Fruit fly (Drosophila melanogaster) whole organism, wandering third instar larva: ENCODE data around the gene He.

Experiments used
- Abd-B ChIP-seq: fragments of >200 bp; optimal IDR thresholded peaks from 2 replicates; lab custom pipeline; 2017; ENCODE audit warnings: missing biosample characterization, missing genetic modification characterization
- CG32264 ChIP-seq: fragments of 200-800 bp; sonication (Bioruptor generic); optimal IDR thresholded peaks from 2 replicates; lab custom pipeline; 2016; ENCODE audit warnings: missing biosample characterization, missing genetic modification characterization
- CG9705 ChIP-seq: fragments of 200-800 bp; sonication (Bioruptor generic); optimal IDR thresholded peaks from 2 replicates; lab custom pipeline; 2018; ENCODE audit warnings: missing biosample characterization, mild to moderate bottlenecking, missing genetic modification characterization
- CrebA ChIP-seq: fragments of 200-800 bp; sonication (Bioruptor generic); optimal IDR thresholded peaks from 2 replicates; lab custom pipeline; 2016; ENCODE audit warnings: missing biosample characterization, mild to moderate bottlenecking, missing genetic modification characterization, borderline replicate concordance
- Dfd ChIP-seq: fragments of >200 bp; optimal IDR thresholded peaks from 2 replicates; lab custom pipeline; 2017; ENCODE audit warnings: missing biosample characterization, missing genetic modification characterization
- Dif ChIP-seq: fragments of 200-275, 200-300 bp; sonication (Bioruptor generic); optimal IDR thresholded peaks from 2 replicates; lab custom pipeline; 2018; ENCODE audit warnings: missing biosample characterization, missing genetic modification characterization; ENCODE audit not compliant: partially characterized antibody
- GATAd ChIP-seq: sonication (Bioruptor generic); optimal IDR thresholded peaks from 2 replicates; lab custom pipeline; 2016; ENCODE audit warnings: missing biosample characterization, missing genetic modification characterization
- HLH106 ChIP-seq: fragments of 200-800 bp; optimal IDR thresholded peaks from 3 replicates; lab custom pipeline; 2019; ENCODE audit warnings: missing biosample characterization, mild to moderate bottlenecking, missing genetic modification characterization, moderate library complexity
- Hnf4 ChIP-seq: fragments of 200-800 bp; sonication (Bioruptor generic); optimal IDR thresholded peaks from 2 replicates; lab custom pipeline; 2016; ENCODE audit warnings: missing biosample characterization, mild to moderate bottlenecking, missing genetic modification characterization
- Hr78 ChIP-seq: fragments of >200 bp; optimal IDR thresholded peaks from 2 replicates; lab custom pipeline; 2017; ENCODE audit warnings: missing biosample characterization, missing genetic modification characterization
- Hr83 ChIP-seq: fragments of 200-300 bp; sonication (Bioruptor generic); optimal IDR thresholded peaks from 2 replicates; lab custom pipeline; 2016; ENCODE audit warnings: missing biosample characterization, mild to moderate bottlenecking, missing genetic modification characterization, moderate library complexity; ENCODE audit not compliant: poor library complexity, severe bottlenecking
- Jra ChIP-seq: sonication (Bioruptor generic); optimal IDR thresholded peaks from 2 replicates; lab custom pipeline; 2016; ENCODE audit warnings: missing biosample characterization, missing genetic modification characterization
- Mio ChIP-seq: sonication (Bioruptor generic); optimal IDR thresholded peaks from 2 replicates; lab custom pipeline; 2016; ENCODE audit warnings: missing biosample characterization, missing genetic modification characterization
- Myc ChIP-seq: fragments of >200 bp; optimal IDR thresholded peaks from 2 replicates; lab custom pipeline; 2017
- N ChIP-seq: fragments of >200 bp; optimal IDR thresholded peaks from 2 replicates; lab custom pipeline; 2018; ENCODE audit warnings: missing biosample characterization, missing external identifiers, missing genetic modification characterization
- OdsH ChIP-seq: fragments of 200-800 bp; sonication (Bioruptor generic); optimal IDR thresholded peaks from 2 replicates; lab custom pipeline; 2016; ENCODE audit warnings: missing biosample characterization, mild to moderate bottlenecking, missing genetic modification characterization
- Rel ChIP-seq, 2 experiments: fragments of 200-800 bp; sonication (Bioruptor generic) in 1 of 2; optimal IDR thresholded peaks; 2 replicates in 1 of 2; 3 replicates in 1 of 2; lab custom pipeline; 2016 to 2019; ENCODE audit warnings: mild to moderate bottlenecking in 2 of 2, missing biosample characterization in 2 of 2, missing genetic modification characterization in 2 of 2, moderate library complexity in 1 of 2
- Sp1 ChIP-seq: fragments of 200-800 bp; sonication (Bioruptor generic); optimal IDR thresholded peaks from 3 replicates; lab custom pipeline; 2019; ENCODE audit warnings: missing biosample characterization, mild to moderate bottlenecking, missing genetic modification characterization, moderate library complexity
- Vsx2 ChIP-seq: fragments of 200-300, 225-300 bp; sonication (Bioruptor generic); optimal IDR thresholded peaks from 2 replicates; lab custom pipeline; 2018; ENCODE audit warnings: missing biosample characterization, missing genetic modification characterization; ENCODE audit not compliant: partially characterized antibody
- br ChIP-seq: fragments of 200-800 bp; sonication (Bioruptor generic); optimal IDR thresholded peaks from 2 replicates; lab custom pipeline; 2016; ENCODE audit warnings: missing biosample characterization, missing genetic modification characterization
- brk ChIP-seq: fragments of 200-800 bp; sonication (Bioruptor generic); optimal IDR thresholded peaks from 2 replicates; lab custom pipeline; 2016; ENCODE audit warnings: missing biosample characterization, mild to moderate bottlenecking, missing genetic modification characterization
- dl ChIP-seq, 2 experiments: fragments of 175-275, 200-275 bp in 1 of 2; fragments of 200-275 bp in 1 of 2; sonication (Bioruptor generic); optimal IDR thresholded peaks; lab custom pipeline; 2018; ENCODE audit warnings: mild to moderate bottlenecking in 2 of 2, missing biosample characterization in 2 of 2, missing genetic modification characterization in 2 of 2, moderate library complexity in 2 of 2; ENCODE audit not compliant: partially characterized antibody in 2 of 2, insufficient read depth in 1 of 2
- dmrt93B ChIP-seq: fragments of 200-800 bp; sonication (Bioruptor generic); optimal IDR thresholded peaks from 2 replicates; lab custom pipeline; 2018; ENCODE audit warnings: missing biosample characterization, mild to moderate bottlenecking, missing genetic modification characterization
- dsf ChIP-seq: sonication (Bioruptor generic); optimal IDR thresholded peaks from 2 replicates; lab custom pipeline; 2016; ENCODE audit warnings: missing biosample characterization, missing genetic modification characterization, borderline replicate concordance
- ey ChIP-seq: fragments of 200-800 bp; sonication (Bioruptor generic); optimal IDR thresholded peaks from 2 replicates; lab custom pipeline; 2016; ENCODE audit warnings: missing biosample characterization, missing genetic modification characterization
- foxo ChIP-seq, 2 experiments: fragments of 200-800 bp; sonication (Bioruptor generic); optimal IDR thresholded peaks; 2 replicates in 1 of 2; 3 replicates in 1 of 2; lab custom pipeline; 2016 to 2017; ENCODE audit warnings: missing biosample characterization in 2 of 2, missing genetic modification characterization in 2 of 2
- fru ChIP-seq: fragments of 200-800 bp; sonication (Bioruptor generic); optimal IDR thresholded peaks from 3 replicates; lab custom pipeline; 2016; ENCODE audit warnings: missing biosample characterization, mild to moderate bottlenecking, missing genetic modification characterization
- h ChIP-seq: fragments of 200-800 bp; sonication (Bioruptor generic); optimal IDR thresholded peaks from 3 replicates; lab custom pipeline; 2016; ENCODE audit warnings: missing biosample characterization, mild to moderate bottlenecking, missing genetic modification characterization
- jim ChIP-seq: fragments of 175-275, 200-325 bp; sonication (Bioruptor generic); optimal IDR thresholded peaks from 2 replicates; lab custom pipeline; 2016; ENCODE audit warnings: missing biosample characterization, mild to moderate bottlenecking, missing genetic modification characterization
- lola ChIP-seq: fragments of >200 bp; optimal IDR thresholded peaks from 2 replicates; lab custom pipeline; 2017; ENCODE audit warnings: missing biosample characterization, missing genetic modification characterization
- pan ChIP-seq: fragments of >200 bp; optimal IDR thresholded peaks from 2 replicates; lab custom pipeline; 2017
- psq ChIP-seq: fragments of 200-800 bp; sonication (Bioruptor generic); optimal IDR thresholded peaks from 3 replicates; lab custom pipeline; 2017; ENCODE audit warnings: missing biosample characterization, mild to moderate bottlenecking, missing genetic modification characterization, moderate library complexity
- rgr ChIP-seq: fragments of 200-800 bp; sonication (Bioruptor generic); optimal IDR thresholded peaks from 3 replicates; lab custom pipeline; 2016; ENCODE audit warnings: missing biosample characterization, mild to moderate bottlenecking, missing genetic modification characterization
- sage ChIP-seq: fragments of 200-800 bp; sonication (Bioruptor generic); optimal IDR thresholded peaks from 2 replicates; lab custom pipeline; 2016; ENCODE audit warnings: missing biosample characterization, mild to moderate bottlenecking, missing genetic modification characterization
- sv ChIP-seq: fragments of 200-800 bp; sonication (Bioruptor generic); optimal IDR thresholded peaks from 3 replicates; lab custom pipeline; 2016; ENCODE audit warnings: missing biosample characterization, missing genetic modification characterization
- tai ChIP-seq: sonication (Bioruptor generic); optimal IDR thresholded peaks from 2 replicates; lab custom pipeline; 2016; ENCODE audit warnings: missing biosample characterization, missing genetic modification characterization
- usp ChIP-seq: fragments of >200 bp; optimal IDR thresholded peaks from 2 replicates; lab custom pipeline; 2017; ENCODE audit warnings: missing biosample characterization, missing genetic modification characterization
- woc ChIP-seq: sonication (Bioruptor generic); optimal IDR thresholded peaks from 2 replicates; lab custom pipeline; 2016; ENCODE audit warnings: missing biosample characterization, mild to moderate bottlenecking, missing genetic modification characterization

The He gene

DNA sequence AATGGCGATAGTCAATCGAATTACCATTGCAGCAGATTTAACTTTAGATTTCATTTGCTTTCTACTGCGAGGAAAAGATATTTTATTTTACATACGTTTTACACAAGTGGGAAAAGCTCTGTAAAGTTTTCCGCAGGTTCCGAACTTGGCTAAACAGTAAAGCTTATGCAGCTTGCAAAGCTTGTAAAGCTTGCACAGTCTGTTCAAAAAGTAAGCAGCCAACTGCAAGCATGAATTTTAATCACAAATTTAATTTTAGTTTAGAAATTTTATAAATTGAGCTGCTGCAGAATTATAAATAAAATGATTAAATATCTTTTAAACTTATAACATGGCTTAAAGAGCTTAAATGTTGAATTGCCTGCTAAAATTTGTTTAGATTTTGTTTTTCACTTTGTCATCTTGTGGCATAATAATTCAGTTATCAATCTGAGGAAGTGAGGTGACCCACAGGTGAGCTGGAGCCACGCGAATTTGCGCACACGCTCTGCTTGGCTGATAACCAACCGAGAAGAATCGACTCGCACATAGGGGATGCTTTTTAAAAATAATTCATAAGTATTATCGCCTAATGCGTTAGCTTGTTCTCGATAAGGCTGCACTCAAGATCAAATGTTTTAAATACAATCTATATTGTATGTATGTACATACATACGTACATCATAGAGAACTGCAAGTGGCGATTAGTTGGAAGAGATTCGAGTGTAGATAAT lies 39.0 kb upstream of the He start:
- TF ChIP-seq jim (no peak), GATAd (GFP tag; lab: Kevin White, UChicago) (no peak), foxo (GFP tag; optimal IDR thresholded peaks at IDR 0.05; lab: Kevin White, UChicago) (peak in 1 of 2 experiments; percentile 51), OdsH (peak; percentile 38), fru (GFP tag; lab: Kevin White, UChicago) (peak; percentile 24), br (GFP tag; lab: Kevin White, UChicago) (no peak), sv (GFP tag; lab: Kevin White, UChicago) (no peak), Vsx2 (GFP tag; lab: Kevin White, UChicago) (no peak), Rel (GFP tag; optimal IDR thresholded peaks at IDR 0.05; lab: Kevin White, UChicago) (no peak), Rel (tag; optimal IDR thresholded peaks at IDR 0.05; lab: Kevin White, UChicago) (no peak), Sp1 (GFP tag; lab: Kevin White, UChicago) (no peak), Hr83 (GFP tag; lab: Kevin White, UChicago) (no peak), Hr78 (GFP tag; lab: Kevin White, UChicago) (no peak), CrebA (GFP tag; lab: Kevin White, UChicago) (no peak), Hnf4 (GFP tag; lab: Kevin White, UChicago) (peak; percentile 14), Dfd (no peak), Mio (GFP tag; lab: Kevin White, UChicago) (no peak), sage (GFP tag; lab: Kevin White, UChicago) (peak; percentile 35), dmrt93B (GFP tag; lab: Kevin White, UChicago) (no peak), rgr (GFP tag; lab: Kevin White, UChicago) (peak; percentile 31), tai (GFP tag; lab: Kevin White, UChicago) (no peak), usp (GFP tag; lab: Kevin White, UChicago) (no peak), Jra (GFP tag; lab: Kevin White, UChicago) (no peak), CG9705 (GFP tag; lab: Kevin White, UChicago) (no peak), Myc (lab: Kevin White, UChicago) (no peak), lola (GFP tag; lab: Kevin White, UChicago) (no peak), Abd-B (no peak), HLH106 (tag; lab: Kevin White, UChicago) (peak; percentile 56), h (GFP tag; lab: Kevin White, UChicago) (peak; percentile 62), woc (GFP tag; lab: Kevin White, UChicago) (peak; percentile 76), Dif (no peak), psq (GFP tag; lab: Kevin White, UChicago) (no peak), dl (GFP tag; optimal IDR thresholded peaks at IDR 0.05; lab: Kevin White, UChicago; ENCODE audit: insufficient read depth in 1 of 2, partially characterized antibody in 2 of 2) (no peak), dsf (GFP tag; lab: Kevin White, UChicago) (no peak), CG32264 (GFP tag; lab: Kevin White, UChicago) (no peak), pan (lab: Kevin White, UChicago) (no peak), brk (GFP tag; lab: Kevin White, UChicago) (peak; percentile 61), ey (no peak), N (GFP tag; lab: Kevin White, UChicago) (no peak)

DNA sequence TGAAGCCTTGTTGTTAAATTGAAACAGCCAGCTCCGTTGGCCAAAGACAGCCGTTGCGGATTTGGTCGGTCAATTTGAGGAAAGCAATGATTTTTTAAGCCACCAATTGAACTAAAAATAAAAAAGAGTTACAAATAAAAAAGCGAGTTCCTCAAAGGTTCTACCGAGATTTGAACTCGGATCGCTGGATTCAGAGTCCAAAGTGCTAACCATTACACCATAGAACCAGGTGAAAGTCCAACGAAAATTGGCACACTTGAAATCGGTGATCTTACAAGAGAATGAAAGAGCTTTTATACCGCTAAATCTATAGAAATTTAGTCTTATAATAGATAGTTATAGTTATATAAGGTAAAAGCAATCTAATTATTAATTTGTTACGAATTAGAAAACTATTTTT lies 37.7 kb upstream of the He start:
- no peak for TF ChIP-seq tai (GFP tag; lab: Kevin White, UChicago)
- TF ChIP-seq rgr (GFP tag; lab: Kevin White, UChicago): no peak
- no peak for TF ChIP-seq HLH106 (tag; lab: Kevin White, UChicago)
- peak; percentile 21 for TF ChIP-seq CrebA (GFP tag; lab: Kevin White, UChicago)
- TF ChIP-seq Hnf4 (GFP tag; lab: Kevin White, UChicago): peak; percentile 40
- no peak for TF ChIP-seq usp (GFP tag; lab: Kevin White, UChicago)
- TF ChIP-seq Vsx2 (GFP tag; lab: Kevin White, UChicago): no peak
- TF ChIP-seq, all 38 proteins: peak for 2
